Worm (Caenorhabditis elegans) whole organism, late embryonic: ENCODE measurements around the gene fdgt-1.
"Not testable (repeated sequence)": the region's sequence is repeated elsewhere in the genome, so short reads cannot be mapped to it uniquely, and the experiment has no call there.

Source experiments
- C08G9.2 ChIP-seq: sonication (generic microtip); optimal IDR thresholded peaks from 2 replicates; lab custom pipeline; 2016; ENCODE audit warnings: mild to moderate bottlenecking, missing genetic modification characterization, moderate library complexity, missing compliant biosample characterization
- K02D7.2 ChIP-seq: sonication (generic microtip); optimal IDR thresholded peaks from 2 replicates; lab custom pipeline; 2017; ENCODE audit warnings: mild to moderate bottlenecking, missing genetic modification characterization, missing compliant biosample characterization
- ahr-1 ChIP-seq: sonication (generic microtip); optimal IDR thresholded peaks from 2 replicates; lab custom pipeline; 2016; ENCODE audit warnings: missing genetic modification characterization, missing compliant biosample characterization
- ceh-18 ChIP-seq: sonication (generic microtip); optimal IDR thresholded peaks from 2 replicates; lab custom pipeline; 2016; ENCODE audit warnings: missing genetic modification characterization, missing compliant biosample characterization
- ceh-2 ChIP-seq: sonication (generic microtip); optimal IDR thresholded peaks from 2 replicates; lab custom pipeline; 2016; ENCODE audit warnings: missing genotype, missing genetic modification characterization, missing compliant biosample characterization
- ceh-24 ChIP-seq: sonication (generic microtip); optimal IDR thresholded peaks from 2 replicates; lab custom pipeline; 2016; ENCODE audit warnings: mild to moderate bottlenecking, missing genetic modification characterization, missing compliant biosample characterization
- ceh-30 ChIP-seq: fragments of 150-350 bp; optimal IDR thresholded peaks from 2 replicates; lab custom pipeline; 2014; ENCODE audit warnings: missing biosample characterization, missing genetic modification characterization
- ceh-34 ChIP-seq: sonication (generic microtip); optimal IDR thresholded peaks from 2 replicates; lab custom pipeline; 2016; ENCODE audit warnings: mild to moderate bottlenecking, missing genetic modification characterization, missing compliant biosample characterization
- ceh-45 ChIP-seq: fragments of 200-800 bp; sonication (Bioruptor generic); IDR thresholded peaks from 2 replicates; pipeline ENCODE4 v1.3.6; 2022; ENCODE audit warnings: missing genetic modification reagents, missing genetic modification characterization, missing compliant biosample characterization
- ceh-48 ChIP-seq: sonication (generic microtip); optimal IDR thresholded peaks from 2 replicates; lab custom pipeline; 2016; ENCODE audit warnings: missing genetic modification characterization, inconsistent platforms, missing compliant biosample characterization
- ceh-9 ChIP-seq: sonication (generic microtip); optimal IDR thresholded peaks from 2 replicates; lab custom pipeline; 2016; ENCODE audit warnings: mild to moderate bottlenecking, missing genetic modification characterization, inconsistent platforms, missing compliant biosample characterization
- ets-4 ChIP-seq: sonication (generic microtip); optimal IDR thresholded peaks from 2 replicates; lab custom pipeline; 2016; ENCODE audit warnings: missing genetic modification characterization, missing compliant biosample characterization
- eyg-1 ChIP-seq: sonication (generic microtip); optimal IDR thresholded peaks from 2 replicates; lab custom pipeline; 2016; ENCODE audit warnings: missing genotype, missing genetic modification characterization, missing compliant biosample characterization
- fax-1 ChIP-seq: sonication (generic microtip); optimal IDR thresholded peaks from 2 replicates; lab custom pipeline; 2016; ENCODE audit warnings: missing genotype, missing genetic modification characterization, missing compliant biosample characterization
- fkh-6 ChIP-seq: sonication (generic microtip); optimal IDR thresholded peaks from 2 replicates; lab custom pipeline; 2016; ENCODE audit warnings: missing genetic modification characterization, missing compliant biosample characterization
- gmeb-2 ChIP-seq: sonication (generic microtip); optimal IDR thresholded peaks from 2 replicates; lab custom pipeline; 2016; ENCODE audit warnings: missing genetic modification characterization, inconsistent platforms, missing compliant biosample characterization
- hlh-15 ChIP-seq: sonication (generic microtip); optimal IDR thresholded peaks from 2 replicates; lab custom pipeline; 2016; ENCODE audit warnings: missing genetic modification characterization, missing compliant biosample characterization
- lin-11 ChIP-seq: fragments of 200-800 bp; sonication (Bioruptor generic); optimal IDR thresholded peaks from 2 replicates; lab custom pipeline; 2018; ENCODE audit warnings: mild to moderate bottlenecking, missing genetic modification characterization, missing compliant biosample characterization
- madf-2 ChIP-seq: sonication (generic microtip); optimal IDR thresholded peaks from 2 replicates; lab custom pipeline; 2017; ENCODE audit warnings: missing genetic modification characterization, missing compliant biosample characterization
- mec-3 ChIP-seq: sonication (generic microtip); optimal IDR thresholded peaks from 2 replicates; lab custom pipeline; 2016; ENCODE audit warnings: borderline replicate concordance, missing genetic modification characterization, missing compliant biosample characterization
- nfya-1 ChIP-seq: sonication (generic microtip); optimal IDR thresholded peaks from 2 replicates; lab custom pipeline; 2017; ENCODE audit warnings: missing genetic modification characterization, mild to moderate bottlenecking, missing compliant biosample characterization, antibody characterized with exemption, moderate library complexity
- nhr-11 ChIP-seq: fragments of 150-350 bp; optimal IDR thresholded peaks from 2 replicates; lab custom pipeline; 2014; ENCODE audit warnings: missing biosample characterization, missing genetic modification characterization
- nhr-232 ChIP-seq: sonication (generic microtip); optimal IDR thresholded peaks from 2 replicates; lab custom pipeline; 2016; ENCODE audit warnings: missing genetic modification characterization, missing compliant biosample characterization
- odd-2 ChIP-seq: sonication (generic microtip); optimal IDR thresholded peaks from 2 replicates; lab custom pipeline; 2017; ENCODE audit warnings: antibody characterized with exemption, mild to moderate bottlenecking, missing genetic modification characterization, missing compliant biosample characterization
- pag-3 ChIP-seq: sonication (generic microtip); optimal IDR thresholded peaks from 2 replicates; lab custom pipeline; 2016; ENCODE audit warnings: missing compliant biosample characterization, missing genetic modification characterization, borderline replicate concordance
- pha-4 ChIP-seq: fragments of 150-350 bp; optimal IDR thresholded peaks from 2 replicates; lab custom pipeline; 2018; ENCODE audit warnings: missing biosample characterization, missing genetic modification reagents, missing genetic modification characterization
- pqm-1 ChIP-seq: sonication (generic microtip); optimal IDR thresholded peaks from 2 replicates; lab custom pipeline; 2016; ENCODE audit warnings: missing genetic modification characterization, missing compliant biosample characterization
- pros-1 ChIP-seq: fragments of 150-350 bp; optimal IDR thresholded peaks from 2 replicates; lab custom pipeline; 2014; ENCODE audit warnings: missing biosample characterization, missing genetic modification reagents, missing genetic modification characterization
- ref-2 ChIP-seq: sonication (generic microtip); optimal IDR thresholded peaks from 2 replicates; lab custom pipeline; 2016; ENCODE audit warnings: missing genetic modification characterization, missing compliant biosample characterization
- sdc-2 ChIP-seq: sonication (generic microtip); optimal IDR thresholded peaks from 2 replicates; lab custom pipeline; 2016; ENCODE audit warnings: missing genotype, missing genetic modification characterization, missing compliant biosample characterization
- sox-4 ChIP-seq: sonication (generic microtip); optimal IDR thresholded peaks from 2 replicates; lab custom pipeline; 2017; ENCODE audit warnings: mild to moderate bottlenecking, missing genetic modification characterization, inconsistent platforms, missing compliant biosample characterization
- ttx-3 ChIP-seq: sonication (generic microtip); optimal IDR thresholded peaks from 2 replicates; lab custom pipeline; 2016; ENCODE audit warnings: missing genetic modification reagents, missing genetic modification characterization, missing compliant biosample characterization
- unc-3 ChIP-seq, 2 experiments: fragments of 200-800 bp in 1 of 2; sonication (Bioruptor generic) in 1 of 2; sonication (generic microtip) in 1 of 2; conservative IDR thresholded peaks in 1 of 2; optimal IDR thresholded peaks in 1 of 2; 2 replicates each; pipeline versions ENCODE4 v1.3.6 to Lab custom; 2016 to 2022; ENCODE audit warnings: missing compliant biosample characterization in 2 of 2, missing genetic modification characterization in 2 of 2, missing genetic modification reagents in 1 of 2
- unc-86 ChIP-seq: sonication (generic microtip); optimal IDR thresholded peaks from 2 replicates; lab custom pipeline; 2016; ENCODE audit warnings: missing genetic modification characterization, missing compliant biosample characterization
- ztf-16 ChIP-seq: sonication (generic microtip); optimal IDR thresholded peaks from 2 replicates; lab custom pipeline; 2017; ENCODE audit warnings: missing genetic modification characterization, missing compliant biosample characterization

fdgt-1 gene

DNA sequence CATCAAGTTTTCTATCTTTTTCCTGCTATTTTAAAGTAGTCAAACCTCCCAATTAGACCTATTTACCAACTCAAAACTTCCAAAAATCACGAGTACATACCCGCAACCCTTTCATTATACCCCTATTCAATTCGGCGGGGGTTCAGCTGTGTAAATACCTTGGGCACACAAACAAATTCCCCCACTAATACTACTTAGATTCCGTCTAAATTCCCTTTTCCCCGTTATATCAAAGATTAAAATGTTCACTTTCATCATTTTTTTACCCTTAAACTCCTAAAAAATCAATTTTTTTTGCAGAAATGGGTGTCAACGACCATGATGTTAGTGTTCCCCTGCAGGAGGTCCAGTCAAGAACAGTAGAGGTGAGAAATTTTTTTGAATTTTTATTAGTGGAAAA is at the start of gene fdgt-1:
Gene fdgt-1 (plus strand): TSS at position 301 of the 400 bp plus-strand sequence.
- TF ChIP-seq unc-3 (GFP tag; conservative IDR thresholded peaks at IDR 0.05; lab: Robert Waterston, UW) (no peak), unc-3 (tag; optimal IDR thresholded peaks at IDR 0.05; lab: Kevin White, UChicago) (no peak), ceh-48 (no peak), pag-3 (tag; lab: Kevin White, UChicago) (no peak), ceh-24 (no peak), madf-2 (tag; lab: Kevin White, UChicago) (no peak), eyg-1 (tag; lab: Kevin White, UChicago) (no peak), nhr-11 (tag; lab: Kevin White, UChicago) (no peak), ceh-18 (tag; lab: Kevin White, UChicago) (no peak)

DNA sequence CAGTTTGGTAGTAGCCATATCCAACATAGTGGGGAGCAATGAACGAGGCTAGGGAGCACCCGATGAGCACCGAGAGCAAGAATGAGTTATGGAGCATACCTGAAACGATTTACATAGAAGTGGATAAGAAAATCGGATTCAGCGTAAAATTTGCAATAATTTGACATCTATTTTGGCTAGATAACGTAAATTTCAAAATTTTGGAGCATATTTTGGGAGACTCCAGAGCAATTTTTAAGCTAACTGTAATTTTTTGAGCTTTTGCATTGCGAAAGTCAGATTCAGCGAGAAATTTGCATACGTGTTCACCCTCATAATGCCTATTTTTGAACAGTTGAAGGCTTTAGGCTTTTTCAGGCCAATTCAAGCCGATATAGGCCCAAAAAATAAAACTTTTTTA is 37.9 kb upstream of the fdgt-1 start, which contains the start of gene Y51H7C.13:
Gene Y51H7C.13 (minus strand): TSS at position 101 of the 400 bp plus-strand sequence.
- TF ChIP-seq pqm-1, result no peak
- TF ChIP-seq ttx-3 (tag; lab: Kevin White, UChicago), result no peak
- no peak for TF ChIP-seq gmeb-2 (tag; lab: Kevin White, UChicago)

DNA sequence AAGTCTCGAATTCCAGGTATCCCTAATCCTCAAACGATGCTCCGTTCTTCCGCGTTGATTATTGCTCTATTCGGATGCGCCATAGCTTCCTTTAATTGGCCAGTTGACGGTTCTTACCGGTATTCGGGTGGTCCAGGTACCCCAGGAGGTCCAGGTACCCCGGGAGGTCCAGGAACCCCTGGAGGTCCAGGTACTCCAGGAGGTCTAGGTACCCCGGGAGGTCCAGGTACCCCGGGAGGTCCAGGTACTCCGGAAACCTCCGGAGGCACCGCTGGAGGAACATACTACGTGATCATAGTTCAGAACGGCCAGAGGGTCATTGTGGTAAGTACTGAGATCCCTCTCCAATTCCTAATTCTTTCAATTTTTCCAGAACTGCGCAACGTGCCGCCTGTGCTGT is 36.7 kb upstream of the fdgt-1 start, which contains the start of gene Y51H7C.1:
Gene Y51H7C.1 (plus strand): TSS at position 17 of the 400 bp plus-strand sequence.
- not testable (repeated sequence) for TF ChIP-seq fkh-6, madf-2, ceh-9 (tag; lab: Kevin White, UChicago)
- TF ChIP-seq, all 69 proteins: peak for 0; not testable (repeated sequence) for 69

DNA sequence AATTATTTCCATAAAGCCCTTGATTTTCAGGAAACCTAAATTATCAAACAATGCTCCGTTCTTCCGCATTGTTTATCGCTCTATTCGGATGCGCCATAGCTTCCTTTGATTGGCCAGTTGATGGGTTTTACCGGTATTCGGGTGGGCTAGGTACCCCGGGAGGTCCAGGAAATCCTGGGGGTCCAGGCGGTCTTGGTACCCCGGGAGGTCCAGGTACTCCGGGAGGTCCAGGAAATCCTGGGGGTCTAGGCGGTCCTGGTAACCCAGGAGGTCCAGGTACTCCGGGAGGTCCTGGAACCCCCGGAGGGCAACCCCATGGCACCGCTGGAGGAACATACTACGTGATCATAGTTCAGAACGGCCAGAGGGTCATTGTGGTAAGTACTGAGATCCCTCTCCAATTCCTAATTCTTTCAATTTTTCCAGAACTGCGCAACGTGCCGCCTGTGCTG is 33.8 kb upstream of the fdgt-1 start, which contains the start of gene H17B01.2:
Gene H17B01.2 (plus strand): TSS at position 51 of the 452 bp plus-strand sequence.
- no peak for TF ChIP-seq ttx-3 (tag; lab: Kevin White, UChicago)
- no peak for TF ChIP-seq ztf-16
- no peak for TF ChIP-seq ceh-2 (tag; lab: Kevin White, UChicago)
- TF ChIP-seq ceh-34 (tag; lab: Kevin White, UChicago), result no peak
- no peak for TF ChIP-seq fkh-6 (tag; lab: Kevin White, UChicago)
- TF ChIP-seq pros-1 (tag; lab: Kevin White, UChicago), result no peak
- no peak for TF ChIP-seq sox-4
- TF ChIP-seq K02D7.2, result no peak
- TF ChIP-seq hlh-15 (tag; lab: Kevin White, UChicago), result no peak
- no peak for TF ChIP-seq madf-2 (tag; lab: Kevin White, UChicago)
- no peak for TF ChIP-seq lin-11 (tag; lab: Kevin White, UChicago)
- no peak for TF ChIP-seq fax-1 (tag; lab: Kevin White, UChicago)
- TF ChIP-seq ahr-1 (tag; lab: Kevin White, UChicago), result no peak
- no peak for TF ChIP-seq odd-2 (tag; lab: Kevin White, UChicago)

ce11 chrII:1473481-1473880 is 30.9 kb upstream of the fdgt-1 start, which contains the start of gene H17B01.5:
H17B01.5 (minus strand) TSS chrII:1473581.
- TF ChIP-seq C08G9.2 (tag; lab: Kevin White, UChicago) (no peak), ceh-45 (no peak), mec-3 (tag; lab: Kevin White, UChicago) (no peak), pqm-1 (no peak), fkh-6 (tag; lab: Kevin White, UChicago) (no peak), sdc-2 (tag; lab: Kevin White, UChicago) (no peak), pha-4 (no peak)
- TF ChIP-seq, all 69 proteins: peak for 0

DNA sequence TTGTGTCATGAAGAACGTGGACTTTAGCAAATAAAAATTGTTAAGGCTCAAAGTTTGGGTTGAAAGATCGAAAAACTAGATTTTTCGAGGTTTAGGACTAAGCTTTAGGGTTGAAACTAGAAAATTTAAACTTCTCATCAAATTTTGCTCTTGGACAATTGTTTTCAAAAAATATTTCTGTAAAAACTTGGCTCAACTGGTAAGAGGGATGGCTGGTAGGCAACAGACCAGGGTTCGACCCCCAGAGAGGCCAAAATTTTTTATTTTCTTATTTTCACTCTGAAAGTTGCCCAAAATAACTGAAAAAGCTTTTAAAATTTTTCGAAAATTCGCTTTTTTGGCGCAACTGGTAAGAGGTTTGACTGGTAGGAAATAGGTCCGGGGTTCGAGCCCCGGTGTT is 29.6 kb upstream of the fdgt-1 start:
- TF ChIP-seq nhr-232 (tag; lab: Kevin White, UChicago), result no peak
- TF ChIP-seq ceh-30 (tag; lab: Kevin White, UChicago), result no peak
- TF ChIP-seq nfya-1 (tag; lab: Kevin White, UChicago), result no peak
- no peak for TF ChIP-seq pha-4
- TF ChIP-seq ets-4 (tag; lab: Kevin White, UChicago), result no peak
- no peak for TF ChIP-seq ref-2 (tag; lab: Kevin White, UChicago)
- TF ChIP-seq sox-4, result no peak
- TF ChIP-seq unc-86 (tag; lab: Kevin White, UChicago), result no peak
- no peak for TF ChIP-seq madf-2 (tag; lab: Kevin White, UChicago)
